Worm (Caenorhabditis elegans) whole organism, L4 larva: Measurements from ENCODE around the gene Y17G7B.18.

Experiments
- F10B5.3 ChIP-seq: sonication (generic microtip); optimal IDR thresholded peaks from 2 replicates; lab custom pipeline; 2016; ENCODE audit warnings: mild to moderate bottlenecking, missing genetic modification characterization, missing compliant biosample characterization
- F37D6.2 ChIP-seq: sonication (generic microtip); optimal IDR thresholded peaks from 2 replicates; lab custom pipeline; 2016; ENCODE audit warnings: mild to moderate bottlenecking, missing genetic modification characterization, missing compliant biosample characterization
- T26A8.4 ChIP-seq: fragments of 200-800 bp; sonication (Bioruptor generic); IDR thresholded peaks from 2 replicates; pipeline ENCODE4 v1.3.6; 2022; ENCODE audit warnings: missing genetic modification characterization, missing compliant biosample characterization
- Y105C5A.15 ChIP-seq: fragments of 200-800 bp; sonication (Bioruptor generic); IDR thresholded peaks from 2 replicates; pipeline ENCODE4 v1.3.6; 2022; ENCODE audit warnings: missing genetic modification characterization, missing compliant biosample characterization
- attf-4 ChIP-seq: sonication (generic microtip); optimal IDR thresholded peaks from 3 replicates; lab custom pipeline; 2017; ENCODE audit warnings: missing biosample characterization, missing genetic modification characterization
- ceh-28 ChIP-seq: fragments of 150-350 bp; optimal IDR thresholded peaks from 2 replicates; lab custom pipeline; 2014; ENCODE audit warnings: missing biosample characterization, missing genetic modification reagents, missing genetic modification characterization
- cey-2 ChIP-seq: sonication (generic microtip); optimal IDR thresholded peaks from 3 replicates; lab custom pipeline; 2017; ENCODE audit warnings: missing genetic modification characterization, mild to moderate bottlenecking, missing compliant biosample characterization, antibody characterized with exemption, borderline replicate concordance; ENCODE audit not compliant: insufficient read depth
- ctbp-1 ChIP-seq: fragments of 200-800 bp; sonication (Bioruptor generic); IDR thresholded peaks from 2 replicates; pipeline ENCODE4 v1.3.6; 2022; ENCODE audit warnings: missing genetic modification reagents, missing genetic modification characterization, missing compliant biosample characterization
- daf-12 ChIP-seq: fragments of 150-350 bp; optimal IDR thresholded peaks from 2 replicates; lab custom pipeline; 2014; ENCODE audit warnings: missing biosample characterization, missing genetic modification reagents, missing genetic modification characterization
- daf-19 ChIP-seq: fragments of 200-800 bp; sonication (Bioruptor generic); conservative IDR thresholded peaks from 2 replicates; pipeline ENCODE4 v1.3.6; 2022; ENCODE audit warnings: missing genetic modification characterization, missing compliant biosample characterization
- daf-8 ChIP-seq: fragments of 200-800 bp; sonication (Bioruptor generic); IDR thresholded peaks from 2 replicates; pipeline ENCODE4 v1.3.6; 2022; ENCODE audit warnings: missing genetic modification characterization, missing compliant biosample characterization
- dmd-8 ChIP-seq: fragments of 200-800 bp; sonication (Bioruptor generic); IDR thresholded peaks from 2 replicates; pipeline ENCODE4 v1.3.6; 2022; ENCODE audit warnings: missing genetic modification characterization, missing compliant biosample characterization
- dpl-1 ChIP-seq: fragments of 150-350 bp; optimal IDR thresholded peaks from 2 replicates; lab custom pipeline; 2014; ENCODE audit warnings: missing biosample characterization, missing genetic modification reagents, missing genetic modification characterization
- dve-1 ChIP-seq: sonication (generic microtip); optimal IDR thresholded peaks from 2 replicates; lab custom pipeline; 2017; ENCODE audit warnings: antibody characterized with exemption, mild to moderate bottlenecking, missing genetic modification characterization, missing compliant biosample characterization; ENCODE audit not compliant: insufficient read depth
- egl-27 ChIP-seq: sonication (generic microtip); optimal IDR thresholded peaks from 3 replicates; lab custom pipeline; 2017; ENCODE audit warnings: missing biosample characterization, missing genetic modification reagents, missing genetic modification characterization
- fkh-10 ChIP-seq: fragments of 150-350 bp; optimal IDR thresholded peaks from 2 replicates; lab custom pipeline; 2014; ENCODE audit warnings: missing biosample characterization, missing genetic modification reagents, missing genetic modification characterization
- fos-1 ChIP-seq: fragments of 150-350 bp; optimal IDR thresholded peaks from 2 replicates; lab custom pipeline; 2014; ENCODE audit warnings: missing biosample characterization, missing genetic modification characterization
- hif-1 ChIP-seq, 2 experiments: sonication (generic microtip); optimal IDR thresholded peaks; 2 replicates each; lab custom pipeline; 2016 to 2017; ENCODE audit warnings: missing compliant biosample characterization in 2 of 2, missing genetic modification characterization in 2 of 2, missing genetic modification reagents in 2 of 2, missing genotype in 2 of 2, mild to moderate bottlenecking in 1 of 2
- hlh-11 ChIP-seq: fragments of 200-800 bp; sonication (Bioruptor generic); optimal IDR thresholded peaks from 2 replicates; lab custom pipeline; 2018; ENCODE audit warnings: mild to moderate bottlenecking, missing genetic modification characterization, missing compliant biosample characterization
- lin-29 ChIP-seq: fragments of 200-800 bp; sonication (Bioruptor generic); IDR thresholded peaks from 2 replicates; pipeline ENCODE4 v1.3.6; 2022; ENCODE audit warnings: missing genetic modification reagents, missing genetic modification characterization, missing compliant biosample characterization
- lin-38 ChIP-seq: fragments of 200-800 bp; sonication (Bioruptor generic); IDR thresholded peaks from 2 replicates; pipeline ENCODE4 v1.3.6; 2022; ENCODE audit warnings: missing genetic modification reagents, missing genetic modification characterization, missing compliant biosample characterization
- lin-39 ChIP-seq: fragments of 150-350 bp; optimal IDR thresholded peaks from 2 replicates; lab custom pipeline; 2014; ENCODE audit warnings: missing biosample characterization, missing genetic modification reagents, missing genetic modification characterization
- lsy-2 ChIP-seq, 2 experiments: fragments of 150-350 bp in 1 of 2; sonication (generic microtip) in 1 of 2; optimal IDR thresholded peaks; 2 replicates each; lab custom pipeline; 2014 to 2017; ENCODE audit warnings: missing biosample characterization in 2 of 2, missing genetic modification characterization in 2 of 2
- madf-5 ChIP-seq, 2 experiments: fragments of 200-800 bp; sonication (Bioruptor generic); IDR thresholded peaks; 2 replicates each; pipeline ENCODE4 v1.3.6; 2022; ENCODE audit warnings: missing compliant biosample characterization in 2 of 2, missing genetic modification characterization in 2 of 2
- madf-9 ChIP-seq: fragments of 200-800 bp; sonication (Bioruptor generic); conservative IDR thresholded peaks from 2 replicates; pipeline ENCODE4 v1.3.6; 2022; ENCODE audit warnings: missing genetic modification reagents, missing genetic modification characterization, missing compliant biosample characterization
- nhr-102 ChIP-seq: sonication (generic microtip); optimal IDR thresholded peaks from 2 replicates; lab custom pipeline; 2016; ENCODE audit warnings: mild to moderate bottlenecking, missing genetic modification characterization, moderate library complexity, missing compliant biosample characterization
- nhr-111 ChIP-seq: fragments of 200-800 bp; sonication (Bioruptor generic); optimal IDR thresholded peaks from 2 replicates; lab custom pipeline; 2018; ENCODE audit warnings: mild to moderate bottlenecking, missing genetic modification characterization, missing compliant biosample characterization
- nhr-48 ChIP-seq: sonication (generic microtip); optimal IDR thresholded peaks from 2 replicates; lab custom pipeline; 2016; ENCODE audit warnings: mild to moderate bottlenecking, missing genetic modification characterization, missing compliant biosample characterization
- nhr-6 ChIP-seq: fragments of 150-350 bp; optimal IDR thresholded peaks from 2 replicates; lab custom pipeline; 2014; ENCODE audit warnings: missing biosample characterization, missing genetic modification characterization
- nhr-77 ChIP-seq: fragments of 150-350 bp; optimal IDR thresholded peaks from 2 replicates; lab custom pipeline; 2014; ENCODE audit warnings: missing biosample characterization, missing genetic modification characterization
- php-3 ChIP-seq: fragments of 200-800 bp; sonication (Bioruptor generic); IDR thresholded peaks from 2 replicates; pipeline ENCODE4 v1.3.6; 2022; ENCODE audit warnings: missing genetic modification reagents, missing genetic modification characterization, missing compliant biosample characterization
- pqm-1 ChIP-seq: sonication (generic microtip); optimal IDR thresholded peaks from 2 replicates; lab custom pipeline; 2017; ENCODE audit warnings: missing biosample characterization, missing genetic modification characterization
- rbr-2 ChIP-seq: sonication (generic microtip); optimal IDR thresholded peaks from 2 replicates; lab custom pipeline; 2016; ENCODE audit warnings: missing genotype, missing genetic modification characterization, missing compliant biosample characterization
- set-16 ChIP-seq: fragments of 200-800 bp; sonication (Bioruptor generic); IDR thresholded peaks from 2 replicates; pipeline ENCODE4 v1.3.6; 2022; ENCODE audit warnings: missing genetic modification reagents, missing genetic modification characterization, missing compliant biosample characterization
- tra-1 ChIP-seq: fragments of 200-800 bp; sonication (Bioruptor generic); IDR thresholded peaks from 2 replicates; pipeline ENCODE4 v1.3.6; 2022; ENCODE audit warnings: missing genetic modification reagents, missing genetic modification characterization, missing compliant biosample characterization
- unc-62 ChIP-seq, 3 experiments: fragments of 150-350 bp in 1 of 3; sonication (generic microtip); optimal IDR thresholded peaks in 2 of 3; peaks in 1 of 3; 1 replicate in 1 of 3; 2 replicates in 2 of 3; lab custom pipeline; 2014 to 2017; ENCODE audit warnings: missing biosample characterization in 3 of 3, missing genetic modification characterization in 3 of 3, missing genetic modification reagents in 3 of 3, missing genotype in 1 of 3
- zag-1 ChIP-seq: fragments of 150-350 bp; optimal IDR thresholded peaks from 2 replicates; lab custom pipeline; 2014; ENCODE audit warnings: missing biosample characterization, missing genetic modification characterization
- zfp-3 ChIP-seq: fragments of 200-800 bp; sonication (Bioruptor generic); conservative IDR thresholded peaks from 2 replicates; pipeline ENCODE4 v1.3.6; 2022; ENCODE audit warnings: missing genetic modification reagents, missing genetic modification characterization, missing compliant biosample characterization
- zip-11 ChIP-seq: fragments of 200-800 bp; sonication (Bioruptor generic); IDR thresholded peaks from 2 replicates; pipeline ENCODE4 v1.3.6; 2022; ENCODE audit warnings: missing genetic modification characterization, missing compliant biosample characterization
- ztf-11 ChIP-seq: fragments of 150-350 bp; optimal IDR thresholded peaks from 2 replicates; lab custom pipeline; 2014; ENCODE audit warnings: missing biosample characterization, missing genetic modification characterization
- ztf-7 ChIP-seq: fragments of 150-350 bp; optimal IDR thresholded peaks from 2 replicates; lab custom pipeline; 2014; ENCODE audit warnings: missing biosample characterization, missing genetic modification characterization

Gene Y17G7B.18

DNA sequence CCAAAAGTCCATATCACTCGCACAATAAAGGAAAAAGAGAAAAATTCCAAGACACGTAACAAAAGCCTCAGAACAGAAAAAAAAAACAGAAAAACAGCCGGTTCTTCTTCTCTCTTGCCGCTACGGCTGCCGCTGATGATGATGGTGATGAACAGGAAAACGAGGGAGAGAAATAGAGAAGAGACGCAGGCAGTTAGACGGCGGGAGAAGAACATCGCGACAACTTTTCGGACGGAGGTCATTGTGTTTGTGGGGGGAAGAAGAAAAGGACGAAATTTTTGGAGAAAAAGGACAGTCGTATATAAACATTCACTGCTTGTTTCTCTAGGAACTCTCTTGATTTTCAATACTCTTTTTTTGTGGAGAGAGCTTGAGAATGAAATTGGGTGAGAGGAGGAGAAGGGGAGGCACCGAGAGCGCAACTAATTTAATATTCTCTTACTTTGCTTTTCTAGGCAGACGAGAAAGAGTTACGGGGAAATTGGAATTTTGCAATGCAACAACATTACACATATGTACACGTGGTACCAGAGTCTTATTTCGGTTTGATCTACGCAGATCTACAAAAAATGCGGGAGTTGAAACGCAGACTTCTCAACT, 17.9 kb downstream of the Y17G7B.18 start (continued):
- peak in 1 of 2 experiments; percentile 73 for TF ChIP-seq lsy-2 (tag; optimal IDR thresholded peaks at IDR 0.05; lab: Kevin White, UChicago)
- TF ChIP-seq fos-1: no peak
- TF ChIP-seq F37D6.2 (tag; lab: Kevin White, UChicago): no peak
- TF ChIP-seq madf-5 (GFP tag; IDR thresholded peaks at IDR 0.05; lab: Robert Waterston, UW): no peak
- no peak for TF ChIP-seq attf-4
- TF ChIP-seq daf-8 (GFP tag; lab: Robert Waterston, UW): no peak
- TF ChIP-seq ctbp-1 (GFP tag; lab: Robert Waterston, UW): 0 out of 2 replicates have a peak, but pooled peaks have one; percentile 40
- no peak for TF ChIP-seq lin-39
- TF ChIP-seq cey-2 (tag; lab: Kevin White, UChicago): peak; percentile 9
- no peak for TF ChIP-seq nhr-111 (GFP tag; lab: Kevin White, UChicago)
- TF ChIP-seq unc-62 (GFP tag; optimal IDR thresholded peaks at IDR 0.05 in 1 of 2; lab: Kevin White, UChicago): no peak
- TF ChIP-seq unc-62 (tag; optimal IDR thresholded peaks at IDR 0.05; lab: Kevin White, UChicago): no peak
- TF ChIP-seq hlh-11 (tag; lab: Kevin White, UChicago): peak; percentile 88
- TF ChIP-seq zfp-3 (GFP tag; lab: Robert Waterston, UW): no peak
- peak; percentile 29 for TF ChIP-seq pqm-1
- no peak for TF ChIP-seq Y105C5A.15
- TF ChIP-seq dmd-8 (GFP tag; lab: Robert Waterston, UW): no peak
- TF ChIP-seq zag-1 (tag; lab: Kevin White, UChicago): no peak
- no peak for TF ChIP-seq nhr-77 (tag; lab: Kevin White, UChicago)
- TF ChIP-seq ztf-11: no peak
- TF ChIP-seq nhr-6 (tag; lab: Kevin White, UChicago): peak; percentile 60
- peak; percentile 77 for TF ChIP-seq fkh-10 (GFP tag; lab: Kevin White, UChicago)
- TF ChIP-seq lin-29: no peak
- TF ChIP-seq egl-27 (tag; lab: Kevin White, UChicago): no peak
- TF ChIP-seq daf-12 (tag; lab: Kevin White, UChicago): no peak
- TF ChIP-seq dpl-1 (GFP tag; lab: Kevin White, UChicago): peak; percentile 49
- TF ChIP-seq T26A8.4 (GFP tag; lab: Robert Waterston, UW): no peak
- no peak for TF ChIP-seq madf-9 (GFP tag; lab: Robert Waterston, UW)
- TF ChIP-seq set-16 (GFP tag; lab: Robert Waterston, UW): no peak
- TF ChIP-seq nhr-102 (tag; lab: Kevin White, UChicago): no peak
- peak in 1 of 2 experiments; percentile 57 for TF ChIP-seq hif-1 (tag; optimal IDR thresholded peaks at IDR 0.05; lab: Kevin White, UChicago)
- peak; percentile 58 for TF ChIP-seq rbr-2 (tag; lab: Kevin White, UChicago)
- no peak for TF ChIP-seq F10B5.3 (tag; lab: Kevin White, UChicago)
- no peak for TF ChIP-seq daf-19 (GFP tag; lab: Robert Waterston, UW)
- TF ChIP-seq zip-11 (GFP tag; lab: Robert Waterston, UW): no peak
- TF ChIP-seq, all 104 proteins: peak for 24

DNA sequence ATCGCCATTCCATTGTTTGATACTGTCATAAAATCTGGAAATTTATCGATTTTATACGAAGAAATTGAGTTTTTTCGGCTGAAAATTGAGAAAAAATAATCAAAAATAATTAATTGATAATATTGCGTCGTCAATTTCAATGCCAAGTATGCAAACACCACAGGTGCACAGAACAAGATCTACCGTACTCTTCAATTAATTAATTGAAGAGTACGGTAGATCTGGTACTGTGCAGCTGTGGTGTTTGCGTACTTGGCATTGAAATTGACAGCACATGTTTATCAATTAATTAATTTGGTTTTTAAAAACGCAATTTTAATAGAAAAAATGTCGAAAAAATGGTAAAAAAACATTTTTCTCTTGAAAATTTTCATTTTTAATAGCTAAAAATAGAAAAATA, 18.8 kb downstream of the Y17G7B.18 start, which contains the start of gene cnt-1:
Gene cnt-1, minus strand, starts transcription at position 36 of the 400 bp plus-strand sequence.
- 0 out of 2 replicates have a peak, but pooled peaks have one; percentile 7 for TF ChIP-seq tra-1 (GFP tag; lab: Robert Waterston, UW)
- TF ChIP-seq ceh-28 (tag; lab: Kevin White, UChicago): no peak
- TF ChIP-seq dmd-8 (GFP tag; lab: Robert Waterston, UW): no peak
- TF ChIP-seq lsy-2 (tag; optimal IDR thresholded peaks at IDR 0.05; lab: Kevin White, UChicago): peak in 1 of 2 experiments; percentile 43
- peak; percentile 53 for TF ChIP-seq lin-38

DNA sequence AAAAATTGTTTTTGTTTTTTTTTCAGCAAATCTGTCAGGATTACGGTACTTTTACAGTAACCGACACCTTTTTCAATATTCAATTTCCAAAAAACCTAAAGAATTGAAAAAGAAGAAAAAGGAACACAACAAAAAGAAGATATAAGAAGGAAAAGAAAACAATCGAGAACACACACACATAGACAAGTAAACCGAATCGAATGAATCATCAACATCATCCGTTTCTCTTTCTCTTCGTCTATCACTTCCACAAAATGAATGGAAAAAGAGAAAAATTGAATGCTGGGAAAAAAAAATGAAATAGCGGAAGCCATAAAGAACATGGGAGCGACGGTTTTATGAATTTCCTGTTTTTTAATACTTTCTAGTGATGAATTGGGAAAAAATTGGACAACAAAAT, 26.2 kb downstream of the Y17G7B.18 start:
- TF ChIP-seq dve-1 (tag; lab: Kevin White, UChicago) (peak; percentile 52), lsy-2 (tag; optimal IDR thresholded peaks at IDR 0.05; lab: Kevin White, UChicago) (peak in 1 of 2 experiments; percentile 33), ztf-7 (no peak), nhr-48 (tag; lab: Kevin White, UChicago) (no peak), php-3 (GFP tag; lab: Robert Waterston, UW) (no peak), zag-1 (tag; lab: Kevin White, UChicago) (no peak)
